Worm (Caenorhabditis elegans): ENCODE results near the gene C41G6.12.
"Not testable (repeated sequence)": the region's sequence is repeated elsewhere in the genome, so short reads cannot be mapped to it uniquely, and the experiment has no call there.

The C41G6.12 gene

ce11 chrV:15207681-15208080 is at the start of gene C41G6.12:
C41G6.12 (minus strand) TSS chrV:15207781.
- TF ChIP-seq egl-13, nhr-84, lin-15B (tag; optimal IDR thresholded peaks at IDR 0.05): not testable (repeated sequence)

DNA sequence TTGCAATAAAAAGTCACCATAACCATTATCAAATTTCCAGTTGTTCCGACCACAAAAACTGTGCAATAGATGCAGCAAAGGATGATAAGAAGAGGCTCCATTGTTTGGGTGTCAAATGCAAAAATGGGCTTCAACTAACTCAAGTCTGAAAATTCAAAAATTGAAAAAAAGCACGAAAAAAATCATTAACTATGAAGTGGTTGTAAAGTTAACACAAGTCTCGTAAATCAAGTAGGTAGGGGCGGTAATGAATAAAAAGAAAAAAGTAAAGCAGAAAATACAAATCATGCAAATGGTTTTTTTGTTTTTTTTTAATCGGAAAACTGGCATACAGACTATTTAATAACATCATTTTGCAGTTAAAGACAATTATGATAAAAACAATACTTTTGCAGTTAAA is 49.1 kb upstream of the C41G6.12 start, which contains the start of gene srsx-39:
TSS of gene srsx-39 (minus strand) at position 101 of the 400 bp plus-strand sequence.
- TF ChIP-seq unc-98 (GFP tag; IDR thresholded peaks at IDR 0.05); vab-15 (tag; optimal IDR thresholded peaks at IDR 0.05); nhr-11 (tag; optimal IDR thresholded peaks at IDR 0.05): not testable (repeated sequence)

ce11 chrV:15253529-15253928 is 45.9 kb upstream of the C41G6.12 start, which contains the start of gene srbc-75:
srbc-75 (plus strand) TSS chrV:15253829.
- TF ChIP-seq pax-3 (tag; optimal IDR thresholded peaks at IDR 0.05) (no peak), blmp-1 (tag; optimal IDR thresholded peaks at IDR 0.05) (peak; percentile 3)

DNA sequence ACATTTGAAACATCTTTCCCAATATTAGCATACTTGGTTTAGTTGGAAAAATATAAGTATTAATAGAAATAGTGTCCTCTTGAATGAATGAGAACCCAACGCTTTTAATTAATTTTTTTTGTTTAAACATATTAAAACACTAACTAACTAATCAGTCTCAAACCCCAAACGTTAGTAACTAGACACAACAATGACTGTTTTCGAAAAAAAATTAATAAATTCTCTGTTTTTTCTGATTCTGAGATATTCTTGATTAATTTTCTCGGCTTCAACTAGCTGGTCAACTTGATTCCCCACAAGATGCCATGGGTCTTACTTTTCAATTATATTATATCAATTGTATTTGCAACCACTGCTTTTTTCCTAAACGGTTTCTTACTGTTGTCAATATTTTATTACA is 44.5 kb upstream of the C41G6.12 start, which contains the start of gene srbc-76:
TSS of gene srbc-76 (plus strand) at position 301 of the 400 bp plus-strand sequence.
- TF ChIP-seq dsc-1 (tag; optimal IDR thresholded peaks at IDR 0.05) = no peak
- TF ChIP-seq nhr-71 (tag; optimal IDR thresholded peaks at IDR 0.05) = no peak
- TF ChIP-seq unc-30 (tag; optimal IDR thresholded peaks at IDR 0.05) = no peak
- TF ChIP-seq mdl-1 (tag; optimal IDR thresholded peaks at IDR 0.05) = no peak
- TF ChIP-seq sox-4 (tag; optimal IDR thresholded peaks at IDR 0.05) = no peak
- TF ChIP-seq dpl-1 (GFP tag; optimal IDR thresholded peaks at IDR 0.05) = no peak

DNA sequence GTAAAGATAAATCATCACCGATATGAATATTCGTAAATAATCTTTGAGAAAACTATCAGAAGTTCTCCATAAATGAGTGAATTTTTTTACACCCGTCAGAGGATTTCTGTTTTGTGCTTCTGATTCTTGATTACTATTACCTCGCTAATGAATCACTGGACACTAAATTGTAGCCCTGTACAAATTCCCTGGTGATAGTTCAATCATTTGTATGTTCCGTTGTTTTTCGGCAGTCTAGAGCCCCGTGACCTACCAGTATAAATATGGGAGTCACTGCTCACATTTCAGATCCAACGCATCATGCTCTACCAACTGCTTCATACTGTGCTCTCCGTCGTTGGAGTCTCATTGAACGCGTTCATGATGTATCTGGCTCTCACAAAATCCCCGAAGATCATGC is 42.7 kb upstream of the C41G6.12 start, which contains the start of gene srd-28:
TSS of gene srd-28 (plus strand) at position 301 of the 400 bp plus-strand sequence.
- not testable (repeated sequence) for TF ChIP-seq ceh-88 (GFP tag; IDR thresholded peaks at IDR 0.05); C04F5.9 (tag; optimal IDR thresholded peaks at IDR 0.05); irx-1 (tag; optimal IDR thresholded peaks at IDR 0.05)

ce11 chrV:15244456-15244855 is 36.9 kb upstream of the C41G6.12 start, which contains the start of gene kin-30:
kin-30 (plus strand) TSS chrV:15244756.
- no peak for TF ChIP-seq mep-1 (tag; optimal IDR thresholded peaks at IDR 0.05)
- TF ChIP-seq aly-2 (tag; optimal IDR thresholded peaks at IDR 0.05) = no peak
- TF ChIP-seq C04F5.9 (tag; optimal IDR thresholded peaks at IDR 0.05) = no peak
- TF ChIP-seq irx-1 (tag; optimal IDR thresholded peaks at IDR 0.05) = no peak
- TF ChIP-seq isw-1 (GFP tag; IDR thresholded peaks at IDR 0.05) = no peak
- no peak for TF ChIP-seq mab-9 (GFP tag; IDR thresholded peaks at IDR 0.05)
- TF ChIP-seq lin-13 (GFP tag; optimal IDR thresholded peaks at IDR 0.05) = no peak
- TF ChIP-seq grh-1 (GFP tag; IDR thresholded peaks at IDR 0.05) = no peak

ce11 chrV:15241259-15241658 is 33.7 kb upstream of the C41G6.12 start, which contains the start of gene chil-12:
chil-12 (plus strand) TSS chrV:15241559.
- TF ChIP-seq snpc-4 (tag; optimal IDR thresholded peaks at IDR 0.05) (no peak), isw-1 (GFP tag; IDR thresholded peaks at IDR 0.05) (no peak), mep-1 (tag; optimal IDR thresholded peaks at IDR 0.05) (no peak), nhr-84 (tag; optimal IDR thresholded peaks at IDR 0.05) (no peak), unc-86 (tag; optimal IDR thresholded peaks at IDR 0.05) (no peak), ceh-90 (tag; optimal IDR thresholded peaks at IDR 0.05) (no peak), zip-4 (GFP tag; optimal IDR thresholded peaks at IDR 0.05) (no peak), nhr-19 (GFP tag; conservative IDR thresholded peaks at IDR 0.05) (no peak), lin-35 (GFP tag; optimal IDR thresholded peaks at IDR 0.05) (no peak), C34B4.2 (tag; optimal IDR thresholded peaks at IDR 0.05) (no peak), ceh-88 (GFP tag; IDR thresholded peaks at IDR 0.05) (no peak), unc-62 (GFP tag; optimal IDR thresholded peaks at IDR 0.05) (no peak), C04F5.9 (tag; optimal IDR thresholded peaks at IDR 0.05) (no peak), pag-3 (tag; optimal IDR thresholded peaks at IDR 0.05; ENCODE audit: borderline replicate concordance, insufficient read depth) (no peak), nhr-28 (tag; optimal IDR thresholded peaks at IDR 0.05) (no peak), nhr-76 (tag; optimal IDR thresholded peaks at IDR 0.05) (no peak)

Measured in whole organism, L1 larva.